Fruit fly (Drosophila melanogaster) whole organism, pupa: Measurements from ENCODE around the gene CG14273.

Experiments
- CG10348 ChIP-seq: fragments of 200-800 bp; sonication (Bioruptor generic); IDR thresholded peaks from 2 replicates; pipeline ENCODE4 v1.3.6; 2022; ENCODE audit warnings: missing biosample characterization, missing genetic modification characterization
- CG12605 ChIP-seq: fragments of 200-800 bp; sonication (Bioruptor generic); IDR thresholded peaks from 2 replicates; pipeline ENCODE4 v1.3.6; 2022; ENCODE audit warnings: missing biosample characterization, missing genetic modification characterization
- CG13204 ChIP-seq: fragments of 200-800 bp; sonication (Bioruptor generic); optimal IDR thresholded peaks from 2 replicates; lab custom pipeline; 2018; ENCODE audit warnings: missing biosample characterization, mild to moderate bottlenecking, missing genetic modification characterization, moderate library complexity
- CG14655 ChIP-seq: fragments of 200-800 bp; sonication (Bioruptor generic); optimal IDR thresholded peaks from 3 replicates; lab custom pipeline; 2017; ENCODE audit warnings: mild to moderate bottlenecking, missing biosample characterization, missing genetic modification reagents, missing genetic modification characterization
- CG15710 ChIP-seq: fragments of 200-800 bp; sonication (Bioruptor generic); optimal IDR thresholded peaks from 2 replicates; lab custom pipeline; 2018; ENCODE audit warnings: missing biosample characterization, mild to moderate bottlenecking, missing genetic modification characterization, moderate library complexity
- CG17806 ChIP-seq: fragments of 200-800 bp; sonication (Bioruptor generic); optimal IDR thresholded peaks from 2 replicates; lab custom pipeline; 2018; ENCODE audit warnings: missing biosample characterization, mild to moderate bottlenecking, missing genetic modification characterization, moderate library complexity
- CG32121 ChIP-seq: fragments of 200-800 bp; sonication (Bioruptor generic); IDR thresholded peaks from 2 replicates; pipeline ENCODE4 v1.3.6; 2022; ENCODE audit warnings: missing biosample characterization, missing genetic modification characterization
- CG34367 ChIP-seq: fragments of 200-800 bp; sonication (Bioruptor generic); optimal IDR thresholded peaks from 2 replicates; lab custom pipeline; 2018; ENCODE audit warnings: missing biosample characterization, mild to moderate bottlenecking, missing genetic modification characterization
- CG4496 ChIP-seq: fragments of 200-800 bp; sonication (Bioruptor generic); IDR thresholded peaks from 3 replicates; pipeline ENCODE4 v1.3.6; 2022; ENCODE audit warnings: missing biosample characterization, missing genetic modification characterization
- CG8159 ChIP-seq: fragments of 200-800 bp; sonication (Bioruptor generic); optimal IDR thresholded peaks from 3 replicates; lab custom pipeline; 2018; ENCODE audit warnings: missing biosample characterization, mild to moderate bottlenecking, missing genetic modification characterization, moderate library complexity
- CG8301 ChIP-seq: fragments of 200-800 bp; sonication (Bioruptor generic); optimal IDR thresholded peaks from 2 replicates; lab custom pipeline; 2018; ENCODE audit warnings: missing biosample characterization, mild to moderate bottlenecking, missing genetic modification characterization
- CG9948 ChIP-seq: fragments of 200-800 bp; sonication (Bioruptor generic); optimal IDR thresholded peaks from 2 replicates; lab custom pipeline; 2018; ENCODE audit warnings: missing biosample characterization, mild to moderate bottlenecking, missing genetic modification characterization, moderate library complexity
- D1 ChIP-seq: fragments of 200-800 bp; sonication (Bioruptor generic); optimal IDR thresholded peaks from 2 replicates; lab custom pipeline; 2018; ENCODE audit warnings: missing biosample characterization, mild to moderate bottlenecking, missing genetic modification characterization, moderate library complexity
- EcR ChIP-seq: fragments of 200-800 bp; sonication (Bioruptor generic); optimal IDR thresholded peaks from 3 replicates; lab custom pipeline; 2019; ENCODE audit warnings: missing biosample characterization, missing genetic modification characterization, mild to moderate bottlenecking, moderate library complexity, missing genetic modification reagents
- Ets98B ChIP-seq: fragments of 200-800 bp; sonication (Bioruptor generic); IDR thresholded peaks from 2 replicates; pipeline ENCODE4 v1.3.6; 2022; ENCODE audit warnings: missing biosample characterization, missing genetic modification characterization
- Pif1A ChIP-seq: fragments of 200-800 bp; sonication (Bioruptor generic); optimal IDR thresholded peaks from 3 replicates; lab custom pipeline; 2016; ENCODE audit warnings: missing biosample characterization, missing genetic modification characterization
- Pif1B ChIP-seq: fragments of 200-800 bp; sonication (Bioruptor generic); optimal IDR thresholded peaks from 3 replicates; lab custom pipeline; 2016; ENCODE audit warnings: missing biosample characterization, missing genetic modification characterization
- Snoo ChIP-seq: fragments of 200-800 bp; sonication (Bioruptor generic); optimal IDR thresholded peaks from 3 replicates; lab custom pipeline; 2017; ENCODE audit warnings: missing biosample characterization, mild to moderate bottlenecking, missing genetic modification characterization, inconsistent platforms
- fd96Ca ChIP-seq: fragments of 200-800 bp; sonication (Bioruptor generic); IDR thresholded peaks from 3 replicates; pipeline ENCODE4 v1.3.6; 2022; ENCODE audit warnings: missing biosample characterization, missing genetic modification characterization
- gl ChIP-seq: fragments of 200-800 bp; sonication (Bioruptor generic); optimal IDR thresholded peaks from 2 replicates; lab custom pipeline; 2018; ENCODE audit warnings: missing biosample characterization, mild to moderate bottlenecking, missing genetic modification characterization
- rn ChIP-seq: fragments of 200-800 bp; sonication (Bioruptor generic); IDR thresholded peaks from 2 replicates; pipeline ENCODE4 v1.3.6; 2022; ENCODE audit warnings: missing biosample characterization, missing genetic modification characterization

CG14273 gene

dm6 chr2L:8327783-8328327, 14.6 kb upstream of the CG14273 start:
- TF ChIP-seq CG34367 (tag; lab: Kevin White, UChicago) (no peak), gl (tag; lab: Kevin White, UChicago) (no peak), CG32121 (no peak), CG15710 (tag; lab: Kevin White, UChicago) (no peak), CG9948 (no peak), fd96Ca (GFP tag; lab: Robert Waterston, UW) (no peak), rn (GFP tag; lab: Robert Waterston, UW) (no peak), CG10348 (GFP tag; lab: Robert Waterston, UW) (no peak)

dm6 chr2L:8328526-8329097, 13.9 kb upstream of the CG14273 start:
- TF ChIP-seq CG4496 (GFP tag; lab: Robert Waterston, UW), result no peak
- TF ChIP-seq CG8301 (tag; lab: Kevin White, UChicago), result no peak
- no peak for TF ChIP-seq Snoo
- no peak for TF ChIP-seq D1 (tag; lab: Kevin White, UChicago)
- no peak for TF ChIP-seq CG34367 (tag; lab: Kevin White, UChicago)
- TF ChIP-seq EcR, result no peak
- TF ChIP-seq CG13204, result no peak
- no peak for TF ChIP-seq CG9948
- TF ChIP-seq fd96Ca (GFP tag; lab: Robert Waterston, UW), result no peak
- TF ChIP-seq CG8159 (tag; lab: Kevin White, UChicago), result no peak
- TF ChIP-seq gl (tag; lab: Kevin White, UChicago), result no peak
- TF ChIP-seq rn (GFP tag; lab: Robert Waterston, UW), result no peak

- TF ChIP-seq CG15710 (tag; lab: Kevin White, UChicago), result no peak
- TF ChIP-seq fd96Ca (GFP tag; lab: Robert Waterston, UW), result no peak
- no peak for TF ChIP-seq CG17806 (tag; lab: Kevin White, UChicago)
- no peak for TF ChIP-seq CG34367 (tag; lab: Kevin White, UChicago)
- TF ChIP-seq Pif1A, result no peak
- no peak for TF ChIP-seq CG8159 (tag; lab: Kevin White, UChicago)
- no peak for TF ChIP-seq CG13204
- TF ChIP-seq gl (tag; lab: Kevin White, UChicago), result no peak
- no peak for TF ChIP-seq CG12605 (GFP tag; lab: Robert Waterston, UW)
- TF ChIP-seq Ets98B, result no peak
- TF ChIP-seq CG9948, result no peak
- TF ChIP-seq EcR, result no peak
- no peak for TF ChIP-seq CG10348 (GFP tag; lab: Robert Waterston, UW)
- no peak for TF ChIP-seq Snoo
- no peak for TF ChIP-seq CG14655 (GFP tag; lab: Kevin White, UChicago)
- TF ChIP-seq CG8301 (tag; lab: Kevin White, UChicago), result no peak
These were observed 9.3 kb upstream of the CG14273 start for dm6 chr2L:8333185-8333584.

- TF ChIP-seq CG13204, result no peak
- TF ChIP-seq CG17806 (tag; lab: Kevin White, UChicago), result no peak
- no peak for TF ChIP-seq Pif1A
- TF ChIP-seq CG14655 (GFP tag; lab: Kevin White, UChicago), result no peak
- no peak for TF ChIP-seq D1 (tag; lab: Kevin White, UChicago)
- TF ChIP-seq CG12605 (GFP tag; lab: Robert Waterston, UW), result no peak
These were observed 8.9 kb upstream of the CG14273 start for dm6 chr2L:8333624-8334023.

dm6 chr2L:8334705-8335104, 7.8 kb upstream of the CG14273 start:
- TF ChIP-seq CG12605 (GFP tag; lab: Robert Waterston, UW), result no peak
- no peak for TF ChIP-seq CG32121
- TF ChIP-seq CG15710 (tag; lab: Kevin White, UChicago), result no peak
- no peak for TF ChIP-seq fd96Ca (GFP tag; lab: Robert Waterston, UW)
- TF ChIP-seq CG14655 (GFP tag; lab: Kevin White, UChicago), result peak; percentile 6
- no peak for TF ChIP-seq CG9948
- peak; percentile 81 for TF ChIP-seq CG4496 (GFP tag; lab: Robert Waterston, UW)
- no peak for TF ChIP-seq gl (tag; lab: Kevin White, UChicago)
- no peak for TF ChIP-seq CG17806 (tag; lab: Kevin White, UChicago)
- peak; percentile 4 for TF ChIP-seq CG34367 (tag; lab: Kevin White, UChicago)
- no peak for TF ChIP-seq Pif1B
- TF ChIP-seq Ets98B, result 0 out of 2 replicates have a peak, but pooled peaks have one; percentile 9
- no peak for TF ChIP-seq CG10348 (GFP tag; lab: Robert Waterston, UW)
- no peak for TF ChIP-seq CG8301 (tag; lab: Kevin White, UChicago)
- TF ChIP-seq Pif1A, result peak; percentile 11

dm6 chr2L:8338039-8338438, 4.5 kb upstream of the CG14273 start, which contains the start of gene witty:
Gene witty, plus strand, starts transcription at chr2L:8338287.
- TF ChIP-seq fd96Ca (GFP tag; lab: Robert Waterston, UW), result no peak
- no peak for TF ChIP-seq CG14655 (GFP tag; lab: Kevin White, UChicago)
- no peak for TF ChIP-seq D1 (tag; lab: Kevin White, UChicago)
- TF ChIP-seq CG4496 (GFP tag; lab: Robert Waterston, UW), result no peak
- TF ChIP-seq CG10348 (GFP tag; lab: Robert Waterston, UW), result no peak
- TF ChIP-seq CG32121, result no peak
- TF ChIP-seq CG34367 (tag; lab: Kevin White, UChicago), result no peak
